Fruit fly (Drosophila melanogaster) whole organism, embryonic: ENCODE results near the gene CG14442.

Experiments used
- C15 ChIP-seq: fragments of 200-800 bp; sonication (Bioruptor generic); IDR thresholded peaks from 3 replicates; pipeline ENCODE4 v1.3.6; 2022; ENCODE audit warnings: missing biosample characterization, missing genetic modification characterization
- CG10321 ChIP-seq: fragments of 200-800 bp; sonication (Bioruptor generic); IDR thresholded peaks from 2 replicates; pipeline ENCODE4 v1.3.6; 2022; ENCODE audit warnings: missing biosample characterization, missing genetic modification characterization
- CG10565 ChIP-seq: fragments of 200-800 bp; sonication (Bioruptor generic); optimal IDR thresholded peaks from 3 replicates; lab custom pipeline; 2016; ENCODE audit warnings: missing biosample characterization, mild to moderate bottlenecking, missing genetic modification characterization
- CG11247 ChIP-seq: fragments of 200-800 bp; sonication (Bioruptor generic); IDR thresholded peaks from 2 replicates; pipeline ENCODE4 v1.3.6; 2022; ENCODE audit warnings: missing biosample characterization, missing genetic modification characterization
- CG12071 ChIP-seq: fragments of 200-800 bp; sonication (Bioruptor generic); optimal IDR thresholded peaks from 3 replicates; lab custom pipeline; 2018; ENCODE audit warnings: missing biosample characterization, mild to moderate bottlenecking, missing genetic modification characterization
- CG15269 ChIP-seq: fragments of 200-800 bp; sonication (Bioruptor generic); optimal IDR thresholded peaks from 2 replicates; lab custom pipeline; 2018; ENCODE audit warnings: missing biosample characterization, mild to moderate bottlenecking, missing genetic modification characterization, moderate library complexity
- CG15514 ChIP-seq: fragments of 200-800 bp; sonication (Bioruptor generic); optimal IDR thresholded peaks from 3 replicates; lab custom pipeline; 2017; ENCODE audit warnings: missing biosample characterization, missing genetic modification characterization, mild to moderate bottlenecking, moderate library complexity, missing genetic modification reagents
- CG15696 ChIP-seq: fragments of 200-800 bp; sonication (Bioruptor generic); optimal IDR thresholded peaks from 2 replicates; lab custom pipeline; 2019; ENCODE audit warnings: missing biosample characterization, mild to moderate bottlenecking, missing genetic modification characterization, moderate library complexity
- CG17361 ChIP-seq: fragments of 200-800 bp; sonication (Bioruptor generic); IDR thresholded peaks from 3 replicates; pipeline ENCODE4 v1.3.6; 2022; ENCODE audit warnings: missing biosample characterization, missing genetic modification characterization
- CG17829 ChIP-seq: fragments of 200-800 bp; optimal IDR thresholded peaks from 2 replicates; lab custom pipeline; 2019; ENCODE audit warnings: missing biosample characterization, mild to moderate bottlenecking, missing genetic modification characterization, moderate library complexity
- CG1792 ChIP-seq: fragments of 200-800 bp; sonication (Bioruptor generic); optimal IDR thresholded peaks from 2 replicates; lab custom pipeline; 2016; ENCODE audit warnings: missing biosample characterization, missing genetic modification characterization
- CG18011 ChIP-seq: fragments of 200-800 bp; sonication (Bioruptor generic); optimal IDR thresholded peaks from 2 replicates; lab custom pipeline; 2017; ENCODE audit warnings: missing biosample characterization, missing genetic modification characterization, mild to moderate bottlenecking, moderate library complexity, missing genotype
- CG1832 ChIP-seq: fragments of 200-800 bp; sonication (Bioruptor generic); optimal IDR thresholded peaks from 2 replicates; lab custom pipeline; 2017; ENCODE audit warnings: missing biosample characterization, mild to moderate bottlenecking, missing genetic modification characterization, inconsistent platforms
- CG18619 ChIP-seq: fragments of 200-800 bp; sonication (Bioruptor generic); optimal IDR thresholded peaks from 3 replicates; lab custom pipeline; 2017; ENCODE audit warnings: missing biosample characterization, mild to moderate bottlenecking, missing genetic modification characterization
- CG2199 ChIP-seq: fragments of 200-800 bp; sonication (Bioruptor generic); IDR thresholded peaks from 3 replicates; pipeline ENCODE4 v1.3.6; 2022; ENCODE audit warnings: missing biosample characterization, missing genetic modification characterization
- CG7786 ChIP-seq: fragments of 200-800 bp; sonication (Bioruptor generic); optimal IDR thresholded peaks from 2 replicates; lab custom pipeline; 2016; ENCODE audit warnings: missing biosample characterization, missing genetic modification characterization
- CG7928 ChIP-seq: fragments of 200-800 bp; sonication (Bioruptor generic); optimal IDR thresholded peaks from 2 replicates; lab custom pipeline; 2017; ENCODE audit warnings: missing biosample characterization, mild to moderate bottlenecking, missing genetic modification characterization
- CG9797 ChIP-seq: fragments of 200-800 bp; sonication (Bioruptor generic); optimal IDR thresholded peaks from 3 replicates; lab custom pipeline; 2018; ENCODE audit warnings: missing biosample characterization, mild to moderate bottlenecking, missing genetic modification characterization
- D19A ChIP-seq: fragments of 200-800 bp; optimal IDR thresholded peaks from 3 replicates; lab custom pipeline; 2019; ENCODE audit warnings: missing biosample characterization, mild to moderate bottlenecking, missing genetic modification characterization, moderate library complexity
- Ets65A ChIP-seq: fragments of 200-800 bp; sonication (Bioruptor generic); peaks from one replicate; lab custom pipeline; 2016; ENCODE audit warnings: missing biosample characterization, missing genetic modification characterization
- Fer1 ChIP-seq: fragments of 200-800 bp; sonication (Bioruptor generic); optimal IDR thresholded peaks from 2 replicates; lab custom pipeline; 2017; ENCODE audit warnings: missing biosample characterization, mild to moderate bottlenecking, missing genetic modification characterization
- Hey ChIP-seq: fragments of 200-800 bp; sonication (Bioruptor generic); optimal IDR thresholded peaks from 3 replicates; lab custom pipeline; 2018; ENCODE audit warnings: missing biosample characterization, mild to moderate bottlenecking, missing genetic modification characterization
- Mes4 ChIP-seq: fragments of 200-800 bp; sonication (Bioruptor generic); optimal IDR thresholded peaks from 2 replicates; lab custom pipeline; 2016; ENCODE audit warnings: missing biosample characterization, missing genetic modification characterization
- PHDP ChIP-seq: fragments of 200-800 bp; sonication (Bioruptor generic); optimal IDR thresholded peaks from 3 replicates; lab custom pipeline; 2018; ENCODE audit warnings: missing biosample characterization, mild to moderate bottlenecking, missing genetic modification characterization, moderate library complexity
- Poxn ChIP-seq: fragments of 200-800 bp; sonication (Bioruptor generic); IDR thresholded peaks from 2 replicates; pipeline ENCODE4 v1.3.6; 2022; ENCODE audit warnings: missing biosample characterization, missing genetic modification characterization
- Ssrp ChIP-seq: fragments of 200-800 bp; sonication (Bioruptor generic); optimal IDR thresholded peaks from 2 replicates; lab custom pipeline; 2018; ENCODE audit warnings: missing biosample characterization, mild to moderate bottlenecking, missing genetic modification characterization, moderate library complexity
- Trl ChIP-seq, 3 experiments: fragments of >200 bp in 2 of 3; fragments of 200-800 bp in 1 of 3; sonication (Bioruptor generic) in 1 of 3; optimal IDR thresholded peaks; 2 replicates in 1 of 3; 3 replicates in 2 of 3; lab custom pipeline; 2016 to 2017; ENCODE audit warnings: missing biosample characterization in 1 of 3, missing genetic modification characterization in 1 of 3
- bcd ChIP-seq: fragments of 200-800 bp; sonication (Bioruptor generic); optimal IDR thresholded peaks from 2 replicates; lab custom pipeline; 2017; ENCODE audit warnings: missing biosample characterization, mild to moderate bottlenecking, missing genetic modification characterization
- br ChIP-seq: fragments of >200 bp; optimal IDR thresholded peaks from 2 replicates; lab custom pipeline; 2017
- chm ChIP-seq: fragments of 200-800 bp; sonication (Bioruptor generic); IDR thresholded peaks from 2 replicates; pipeline ENCODE4 v1.3.6; 2022; ENCODE audit warnings: missing biosample characterization, missing genetic modification characterization
- cwo ChIP-seq: fragments of 200-800 bp; sonication (Bioruptor generic); optimal IDR thresholded peaks from 3 replicates; lab custom pipeline; 2017; ENCODE audit warnings: missing biosample characterization, missing genetic modification characterization, mild to moderate bottlenecking, moderate library complexity, missing genetic modification reagents
- danr ChIP-seq: fragments of 200-800 bp; sonication (Bioruptor generic); IDR thresholded peaks from 2 replicates; pipeline ENCODE4 v1.3.6; 2022; ENCODE audit warnings: missing biosample characterization, missing genetic modification characterization
- emc ChIP-seq: fragments of 200-800 bp; sonication (Bioruptor generic); optimal IDR thresholded peaks from 2 replicates; lab custom pipeline; 2016; ENCODE audit warnings: missing biosample characterization, missing genetic modification characterization
- en ChIP-seq: fragments of 200-800 bp; sonication (Bioruptor generic); optimal IDR thresholded peaks from 2 replicates; lab custom pipeline; 2016; ENCODE audit warnings: missing biosample characterization, missing genetic modification characterization
- gce ChIP-seq: fragments of 200-800 bp; sonication (Bioruptor generic); IDR thresholded peaks from 3 replicates; pipeline ENCODE4 v1.3.6; 2022; ENCODE audit warnings: missing biosample characterization, missing genetic modification characterization
- grau ChIP-seq: fragments of 200-800 bp; optimal IDR thresholded peaks from 3 replicates; lab custom pipeline; 2019; ENCODE audit warnings: missing biosample characterization, mild to moderate bottlenecking, missing genetic modification characterization, moderate library complexity
- hb ChIP-seq: fragments of 200-800 bp; sonication (Bioruptor generic); IDR thresholded peaks from 3 replicates; pipeline ENCODE4 v1.3.6; 2022; ENCODE audit warnings: missing biosample characterization, missing genetic modification characterization; ENCODE audit not compliant: partially characterized antibody
- her ChIP-seq: fragments of 200-800 bp; sonication (Bioruptor generic); optimal IDR thresholded peaks from 2 replicates; lab custom pipeline; 2016; ENCODE audit warnings: missing biosample characterization, missing genetic modification characterization
- hkb ChIP-seq, 2 experiments: fragments of 200-800 bp in 1 of 2; fragments of >200 bp in 1 of 2; sonication (Bioruptor generic) in 1 of 2; IDR thresholded peaks in 1 of 2; optimal IDR thresholded peaks in 1 of 2; 2 replicates each; pipeline versions ENCODE4 v1.3.6 to Lab custom; 2017 to 2022; ENCODE audit warnings: missing biosample characterization in 1 of 2, missing genetic modification characterization in 1 of 2
- kni ChIP-seq: fragments of 200-800 bp; sonication (Bioruptor generic); optimal IDR thresholded peaks from 3 replicates; lab custom pipeline; 2017; ENCODE audit warnings: mild to moderate bottlenecking, missing biosample characterization, missing genetic modification reagents, missing genetic modification characterization
- lab ChIP-seq: fragments of 200-800 bp; sonication (Bioruptor generic); optimal IDR thresholded peaks from 3 replicates; lab custom pipeline; 2017; ENCODE audit warnings: missing biosample characterization, missing genetic modification characterization, mild to moderate bottlenecking, moderate library complexity, missing genetic modification reagents
- lilli ChIP-seq: fragments of 200-800 bp; sonication (Bioruptor generic); optimal IDR thresholded peaks from 3 replicates; lab custom pipeline; 2016; ENCODE audit warnings: missing biosample characterization, missing genetic modification characterization
- nerfin-1 ChIP-seq: fragments of 200-800 bp; sonication (Bioruptor generic); optimal IDR thresholded peaks from 3 replicates; lab custom pipeline; 2019; ENCODE audit warnings: missing biosample characterization, mild to moderate bottlenecking, missing genetic modification characterization, moderate library complexity
- pfk ChIP-seq: fragments of 200-800 bp; sonication (Bioruptor generic); optimal IDR thresholded peaks from 2 replicates; lab custom pipeline; 2018; ENCODE audit warnings: missing biosample characterization, mild to moderate bottlenecking, missing genetic modification characterization, moderate library complexity
- psq ChIP-seq: fragments of 200-800 bp; sonication (Bioruptor generic); optimal IDR thresholded peaks from 2 replicates; lab custom pipeline; 2017; ENCODE audit warnings: missing biosample characterization, missing genetic modification characterization
- ranshi ChIP-seq: fragments of 200-800 bp; sonication (Bioruptor generic); IDR thresholded peaks from 2 replicates; pipeline ENCODE4 v1.3.6; 2022; ENCODE audit warnings: missing biosample characterization, missing genetic modification characterization
- sens-2 ChIP-seq: fragments of 200-800 bp; sonication (Bioruptor generic); IDR thresholded peaks from 2 replicates; pipeline ENCODE4 v1.3.6; 2022; ENCODE audit warnings: missing biosample characterization, missing genetic modification characterization
- sug ChIP-seq: fragments of 200-800 bp; optimal IDR thresholded peaks from 2 replicates; lab custom pipeline; 2019; ENCODE audit warnings: missing biosample characterization, mild to moderate bottlenecking, missing genetic modification characterization, moderate library complexity
- usp ChIP-seq: fragments of >200 bp; optimal IDR thresholded peaks from 2 replicates; lab custom pipeline; 2017; ENCODE audit warnings: missing biosample characterization, missing genetic modification characterization
- wek ChIP-seq: fragments of 200-800 bp; sonication (Bioruptor generic); optimal IDR thresholded peaks from 3 replicates; lab custom pipeline; 2018; ENCODE audit warnings: missing biosample characterization, mild to moderate bottlenecking, missing genetic modification characterization, moderate library complexity

The CG14442 gene

DNA sequence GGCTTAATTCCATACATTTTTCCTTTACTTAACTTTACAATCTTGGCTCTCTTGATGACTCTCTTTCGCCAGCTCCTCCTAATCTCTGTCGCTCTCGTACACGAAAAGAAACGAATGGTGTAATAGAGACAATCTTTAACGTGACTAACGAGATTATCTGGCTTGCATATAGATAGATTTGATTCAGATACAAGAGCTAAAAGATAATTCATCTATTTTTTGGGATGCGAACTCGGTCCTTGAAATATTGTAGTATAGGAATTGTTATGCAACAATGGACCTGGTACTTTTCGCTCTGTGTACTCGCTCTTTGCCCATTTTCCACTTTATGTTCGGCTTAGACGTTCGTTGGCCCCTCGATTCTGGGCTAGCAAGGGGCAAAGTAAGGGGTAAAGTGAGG lies 16.5 kb upstream of the CG14442 start (continued):
- TF ChIP-seq psq (GFP tag; lab: Kevin White, UChicago) (peak; percentile 12), CG18619 (GFP tag; lab: Kevin White, UChicago) (peak; percentile 74), CG18011 (GFP tag; lab: Kevin White, UChicago) (peak; percentile 16), lab (peak; percentile 89), Hey (no peak), CG15696 (tag; lab: Kevin White, UChicago) (peak; percentile 32), hb (GFP tag; lab: Robert Waterston, UW) (no peak), CG2199 (peak; percentile 63; the same call in 1 of the 3 replicates), CG7928 (GFP tag; lab: Kevin White, UChicago) (peak; percentile 42), C15 (GFP tag; lab: Robert Waterston, UW) (0 out of 3 replicates have a peak, but pooled peaks have one; percentile 39), Fer1 (GFP tag; lab: Kevin White, UChicago) (peak; percentile 87), Poxn (no peak), danr (GFP tag; lab: Robert Waterston, UW) (peak; percentile 42; the same call in 1 of the 2 replicates), CG15269 (tag; lab: Kevin White, UChicago) (peak; percentile 84), her (peak; percentile 80), CG10565 (GFP tag; lab: Kevin White, UChicago) (no peak), Ets65A (GFP tag; lab: Kevin White, UChicago) (peak; percentile 97), hkb (optimal IDR thresholded peaks at IDR 0.05; lab: Kevin White, UChicago) (no peak), hkb (GFP tag; IDR thresholded peaks at IDR 0.05; lab: Robert Waterston, UW) (peak; percentile 85), br (lab: Kevin White, UChicago) (no peak), PHDP (tag; lab: Kevin White, UChicago) (peak; percentile 87), sens-2 (GFP tag; lab: Robert Waterston, UW) (no peak), CG1832 (GFP tag; lab: Kevin White, UChicago) (no peak), usp (GFP tag; lab: Kevin White, UChicago) (no peak), en (peak; percentile 49), CG1792 (GFP tag; lab: Kevin White, UChicago) (peak; percentile 50), Ssrp (tag; lab: Kevin White, UChicago) (peak; percentile 66), CG15514 (peak; percentile 75), D19A (tag; lab: Kevin White, UChicago) (peak; percentile 70), grau (tag; lab: Kevin White, UChicago) (peak; percentile 84), chm (GFP tag; lab: Robert Waterston, UW) (peak; percentile 77; the same call in 1 of the 2 replicates), Trl (optimal IDR thresholded peaks at IDR 0.05; lab: Kevin White, UChicago) (peak; percentile 27 to 62), Trl (GFP tag; optimal IDR thresholded peaks at IDR 0.05; lab: Kevin White, UChicago) (peak; percentile 65), cwo (GFP tag; lab: Kevin White, UChicago) (peak; percentile 92), CG7786 (GFP tag; lab: Kevin White, UChicago) (peak; percentile 83), sug (tag; lab: Kevin White, UChicago) (peak; percentile 52), CG12071 (peak; percentile 80), CG17829 (tag; lab: Kevin White, UChicago) (peak; percentile 77), nerfin-1 (peak; percentile 45), CG10321 (GFP tag; lab: Robert Waterston, UW) (no peak), ranshi (GFP tag; lab: Robert Waterston, UW) (peak; percentile 48; the same call in 1 of the 2 replicates), kni (GFP tag; lab: Kevin White, UChicago) (no peak), CG17361 (GFP tag; lab: Robert Waterston, UW) (peak; percentile 76), pfk (GFP tag; lab: Kevin White, UChicago) (no peak), lilli (GFP tag; lab: Kevin White, UChicago) (peak; percentile 78), gce (peak; percentile 71; the same call in 1 of the 3 replicates), Mes4 (GFP tag; lab: Kevin White, UChicago) (peak; percentile 52), bcd (GFP tag; lab: Kevin White, UChicago) (peak; percentile 81), CG9797 (GFP tag; lab: Kevin White, UChicago) (no peak), emc (GFP tag; lab: Kevin White, UChicago) (peak; percentile 43), CG11247 (GFP tag; lab: Robert Waterston, UW) (peak; percentile 62), wek (GFP tag; lab: Kevin White, UChicago) (peak; percentile 54)
